Fruit fly (Drosophila melanogaster) whole organism, embryonic: Measurements from ENCODE around the gene CG17376.
A peak's percentile ranks its signal among the peaks of the same experiment; 100 is the strongest.

Source experiments
- CG10147 ChIP-seq: fragments of 200-800 bp; sonication (Bioruptor generic); optimal IDR thresholded peaks from 2 replicates; lab custom pipeline; 2019; ENCODE audit warnings: missing biosample characterization, mild to moderate bottlenecking, missing genetic modification characterization, moderate library complexity
- CG10366 ChIP-seq: fragments of 200-800 bp; sonication (Bioruptor generic); IDR thresholded peaks from 2 replicates; pipeline ENCODE4 v1.3.6; 2022; ENCODE audit warnings: missing biosample characterization, missing genetic modification characterization
- CG11247 ChIP-seq: fragments of 200-800 bp; sonication (Bioruptor generic); IDR thresholded peaks from 2 replicates; pipeline ENCODE4 v1.3.6; 2022; ENCODE audit warnings: missing biosample characterization, missing genetic modification characterization
- CG11456 ChIP-seq: fragments of 200-800 bp; sonication (Bioruptor generic); IDR thresholded peaks from 3 replicates; pipeline ENCODE4 v1.3.6; 2022; ENCODE audit warnings: missing biosample characterization, missing genetic modification characterization
- CG13123 ChIP-seq: fragments of 200-800 bp; sonication (Bioruptor generic); optimal IDR thresholded peaks from 2 replicates; lab custom pipeline; 2016; ENCODE audit warnings: missing biosample characterization, missing genetic modification characterization
- CG13287 ChIP-seq: fragments of 200-800 bp; sonication (Bioruptor generic); IDR thresholded peaks from 2 replicates; pipeline ENCODE4 v1.3.6; 2022; ENCODE audit warnings: missing biosample characterization, missing genetic modification characterization; ENCODE audit not compliant: partially characterized antibody
- CG14441 ChIP-seq: fragments of 200-800 bp; sonication (Bioruptor generic); IDR thresholded peaks from 2 replicates; pipeline ENCODE4 v1.3.6; 2022; ENCODE audit warnings: missing biosample characterization, missing genetic modification characterization
- CG18262 ChIP-seq: fragments of 200-800 bp; optimal IDR thresholded peaks from 3 replicates; lab custom pipeline; 2019; ENCODE audit warnings: missing biosample characterization, mild to moderate bottlenecking, missing genetic modification characterization, moderate library complexity
- CG2202 ChIP-seq: fragments of 200-800 bp; sonication (Bioruptor generic); optimal IDR thresholded peaks from 2 replicates; lab custom pipeline; 2018; ENCODE audit warnings: missing biosample characterization, mild to moderate bottlenecking, missing genetic modification characterization
- CG31441 ChIP-seq: fragments of 200-800 bp; sonication (Bioruptor generic); IDR thresholded peaks from 2 replicates; pipeline ENCODE4 v1.3.6; 2022; ENCODE audit warnings: missing biosample characterization, missing genetic modification characterization
- CG32767 ChIP-seq: fragments of 200-800 bp; sonication (Bioruptor generic); IDR thresholded peaks from 2 replicates; pipeline ENCODE4 v1.3.6; 2022; ENCODE audit warnings: missing biosample characterization, missing genetic modification characterization
- CG3281 ChIP-seq: fragments of 200-800 bp; sonication (Bioruptor generic); optimal IDR thresholded peaks from 3 replicates; lab custom pipeline; 2017; ENCODE audit warnings: missing biosample characterization, mild to moderate bottlenecking, missing genetic modification characterization
- CG33213 ChIP-seq: fragments of 200-800 bp; sonication (Bioruptor generic); optimal IDR thresholded peaks from 3 replicates; lab custom pipeline; 2016; ENCODE audit warnings: missing biosample characterization, missing genetic modification characterization
- CG34422 ChIP-seq: fragments of 200-800 bp; sonication (Bioruptor generic); IDR thresholded peaks from 3 replicates; pipeline ENCODE4 v1.3.6; 2022; ENCODE audit warnings: missing biosample characterization, missing genetic modification characterization
- CG4707 ChIP-seq: fragments of 200-800 bp; sonication (Bioruptor generic); optimal IDR thresholded peaks from 2 replicates; lab custom pipeline; 2018; ENCODE audit warnings: missing biosample characterization, mild to moderate bottlenecking, missing genetic modification characterization, moderate library complexity
- CG4854 ChIP-seq: fragments of 200-800 bp; sonication (Bioruptor generic); optimal IDR thresholded peaks from 2 replicates; lab custom pipeline; 2016; ENCODE audit warnings: missing biosample characterization, missing genetic modification characterization, inconsistent platforms
- CG6272 ChIP-seq: fragments of 200-800 bp; sonication (Bioruptor generic); IDR thresholded peaks from 2 replicates; pipeline ENCODE4 v1.3.6; 2022; ENCODE audit warnings: missing biosample characterization, missing genetic modification characterization
- CG6654 ChIP-seq: fragments of 200-800 bp; sonication (Bioruptor generic); optimal IDR thresholded peaks from 2 replicates; lab custom pipeline; 2017; ENCODE audit warnings: missing biosample characterization, mild to moderate bottlenecking, missing genetic modification characterization
- CG7271 ChIP-seq: fragments of 200-800 bp; sonication (Bioruptor generic); optimal IDR thresholded peaks from 2 replicates; lab custom pipeline; 2018; ENCODE audit warnings: missing biosample characterization, mild to moderate bottlenecking, missing genetic modification characterization, moderate library complexity
- CG7839 ChIP-seq: fragments of 200-800 bp; sonication (Bioruptor generic); optimal IDR thresholded peaks from 3 replicates; lab custom pipeline; 2018; ENCODE audit warnings: missing biosample characterization, mild to moderate bottlenecking, missing genetic modification characterization, moderate library complexity
- CG8388 ChIP-seq: fragments of 200-800 bp; sonication (Bioruptor generic); optimal IDR thresholded peaks from 2 replicates; lab custom pipeline; 2019; ENCODE audit warnings: missing biosample characterization, mild to moderate bottlenecking, missing genetic modification characterization, moderate library complexity
- CG9215 ChIP-seq: fragments of 200-800 bp; sonication (Bioruptor generic); IDR thresholded peaks from 2 replicates; pipeline ENCODE4 v1.3.6; 2022; ENCODE audit warnings: missing biosample characterization, missing genetic modification characterization
- CHES-1-like ChIP-seq: fragments of 200-800 bp; sonication (Bioruptor generic); optimal IDR thresholded peaks from 2 replicates; lab custom pipeline; 2016; ENCODE audit warnings: missing biosample characterization, missing genetic modification characterization
- Fer2 ChIP-seq: fragments of 200-800 bp; sonication (Bioruptor generic); optimal IDR thresholded peaks from 2 replicates; lab custom pipeline; 2018; ENCODE audit warnings: missing biosample characterization, mild to moderate bottlenecking, missing genetic modification characterization, moderate library complexity
- HmgD ChIP-seq: fragments of 200-800 bp; sonication (Bioruptor generic); optimal IDR thresholded peaks from 3 replicates; lab custom pipeline; 2016; ENCODE audit warnings: missing biosample characterization, missing genetic modification characterization
- Lim3 ChIP-seq: fragments of 200-800 bp; sonication (Bioruptor generic); IDR thresholded peaks from 2 replicates; pipeline ENCODE4 v1.3.6; 2022; ENCODE audit warnings: missing biosample characterization, missing genetic modification characterization
- NFAT ChIP-seq: fragments of 200-800 bp; sonication (Bioruptor generic); IDR thresholded peaks from 2 replicates; pipeline ENCODE4 v1.3.6; 2022; ENCODE audit warnings: missing biosample characterization, missing genetic modification characterization
- Nf-YA ChIP-seq: fragments of 200-800 bp; sonication (Bioruptor generic); IDR thresholded peaks from 2 replicates; pipeline ENCODE4 v1.3.6; 2022; ENCODE audit warnings: missing biosample characterization, missing genetic modification characterization
- NfI ChIP-seq: fragments of 200-800 bp; sonication (Bioruptor generic); optimal IDR thresholded peaks from 3 replicates; lab custom pipeline; 2018; ENCODE audit warnings: missing biosample characterization, mild to moderate bottlenecking, missing genetic modification characterization, moderate library complexity
- Scr ChIP-seq: fragments of 200-800 bp; sonication (Bioruptor generic); IDR thresholded peaks from 2 replicates; pipeline ENCODE4 v1.3.6; 2022; ENCODE audit warnings: missing biosample characterization, missing genetic modification characterization; ENCODE audit not compliant: partially characterized antibody
- Sin3A ChIP-seq: fragments of >200 bp; optimal IDR thresholded peaks from 2 replicates; lab custom pipeline; 2018
- amos ChIP-seq: fragments of 200-800 bp; sonication (Bioruptor generic); IDR thresholded peaks from 2 replicates; pipeline ENCODE4 v1.3.6; 2022; ENCODE audit warnings: missing biosample characterization, missing genetic modification characterization; ENCODE audit not compliant: partially characterized antibody
- chm ChIP-seq: fragments of 200-800 bp; sonication (Bioruptor generic); IDR thresholded peaks from 2 replicates; pipeline ENCODE4 v1.3.6; 2022; ENCODE audit warnings: missing biosample characterization, missing genetic modification characterization
- danr ChIP-seq: fragments of 200-800 bp; sonication (Bioruptor generic); IDR thresholded peaks from 2 replicates; pipeline ENCODE4 v1.3.6; 2022; ENCODE audit warnings: missing biosample characterization, missing genetic modification characterization
- emc ChIP-seq: fragments of 200-800 bp; sonication (Bioruptor generic); optimal IDR thresholded peaks from 2 replicates; lab custom pipeline; 2016; ENCODE audit warnings: missing biosample characterization, missing genetic modification characterization
- hkb ChIP-seq, 2 experiments: fragments of 200-800 bp in 1 of 2; fragments of >200 bp in 1 of 2; sonication (Bioruptor generic) in 1 of 2; IDR thresholded peaks in 1 of 2; optimal IDR thresholded peaks in 1 of 2; 2 replicates each; pipeline versions ENCODE4 v1.3.6 to Lab custom; 2017 to 2022; ENCODE audit warnings: missing biosample characterization in 1 of 2, missing genetic modification characterization in 1 of 2
- jumu ChIP-seq: fragments of 200-800 bp; sonication (Bioruptor generic); optimal IDR thresholded peaks from 3 replicates; lab custom pipeline; 2016; ENCODE audit warnings: missing biosample characterization, missing genetic modification characterization
- kay ChIP-seq: fragments of 200-800 bp; sonication (Bioruptor generic); optimal IDR thresholded peaks from 2 replicates; lab custom pipeline; 2016; ENCODE audit warnings: missing biosample characterization, missing genetic modification characterization
- klu ChIP-seq: fragments of 200-800 bp; sonication (Bioruptor generic); IDR thresholded peaks from 2 replicates; pipeline ENCODE4 v1.3.6; 2022; ENCODE audit warnings: missing biosample characterization, missing genetic modification characterization
- knrl ChIP-seq: fragments of 200-800 bp; sonication (Bioruptor generic); IDR thresholded peaks from 3 replicates; pipeline ENCODE4 v1.3.6; 2022; ENCODE audit warnings: missing biosample characterization, missing genetic modification characterization; ENCODE audit not compliant: partially characterized antibody
- mld ChIP-seq: fragments of 200-800 bp; sonication (Bioruptor generic); IDR thresholded peaks from 3 replicates; pipeline ENCODE4 v1.3.6; 2022; ENCODE audit warnings: missing biosample characterization, missing genetic modification characterization; ENCODE audit not compliant: partially characterized antibody
- pb ChIP-seq: fragments of 200-800 bp; sonication (Bioruptor generic); optimal IDR thresholded peaks from 3 replicates; lab custom pipeline; 2016; ENCODE audit warnings: missing biosample characterization, missing genetic modification characterization
- rib ChIP-seq: fragments of 200-800 bp; sonication (Bioruptor generic); IDR thresholded peaks from 2 replicates; pipeline ENCODE4 v1.3.6; 2022; ENCODE audit warnings: missing biosample characterization, missing genetic modification characterization
- row ChIP-seq: fragments of 200-800 bp; sonication (Bioruptor generic); IDR thresholded peaks from 3 replicates; pipeline ENCODE4 v1.3.6; 2022; ENCODE audit warnings: missing biosample characterization, missing genetic modification characterization
- sob ChIP-seq: fragments of 200-800 bp; sonication (Bioruptor generic); IDR thresholded peaks from 2 replicates; pipeline ENCODE4 v1.3.6; 2022; ENCODE audit warnings: missing biosample characterization, missing genetic modification characterization
- tll ChIP-seq, 2 experiments: fragments of 200-800 bp in 1 of 2; fragments of >200 bp in 1 of 2; sonication (Bioruptor generic) in 1 of 2; optimal IDR thresholded peaks; 2 replicates each; lab custom pipeline; 2017 to 2019; ENCODE audit warnings: missing biosample characterization in 2 of 2, missing genetic modification characterization in 2 of 2, mild to moderate bottlenecking in 1 of 2, moderate library complexity in 1 of 2
- toy ChIP-seq: fragments of 200-800 bp; sonication (Bioruptor generic); IDR thresholded peaks from 2 replicates; pipeline ENCODE4 v1.3.6; 2022; ENCODE audit warnings: missing biosample characterization, missing genetic modification characterization
- tx ChIP-seq: fragments of 200-800 bp; sonication (Bioruptor generic); optimal IDR thresholded peaks from 2 replicates; lab custom pipeline; 2016; ENCODE audit warnings: missing biosample characterization, missing genetic modification characterization

Gene CG17376

DNA sequence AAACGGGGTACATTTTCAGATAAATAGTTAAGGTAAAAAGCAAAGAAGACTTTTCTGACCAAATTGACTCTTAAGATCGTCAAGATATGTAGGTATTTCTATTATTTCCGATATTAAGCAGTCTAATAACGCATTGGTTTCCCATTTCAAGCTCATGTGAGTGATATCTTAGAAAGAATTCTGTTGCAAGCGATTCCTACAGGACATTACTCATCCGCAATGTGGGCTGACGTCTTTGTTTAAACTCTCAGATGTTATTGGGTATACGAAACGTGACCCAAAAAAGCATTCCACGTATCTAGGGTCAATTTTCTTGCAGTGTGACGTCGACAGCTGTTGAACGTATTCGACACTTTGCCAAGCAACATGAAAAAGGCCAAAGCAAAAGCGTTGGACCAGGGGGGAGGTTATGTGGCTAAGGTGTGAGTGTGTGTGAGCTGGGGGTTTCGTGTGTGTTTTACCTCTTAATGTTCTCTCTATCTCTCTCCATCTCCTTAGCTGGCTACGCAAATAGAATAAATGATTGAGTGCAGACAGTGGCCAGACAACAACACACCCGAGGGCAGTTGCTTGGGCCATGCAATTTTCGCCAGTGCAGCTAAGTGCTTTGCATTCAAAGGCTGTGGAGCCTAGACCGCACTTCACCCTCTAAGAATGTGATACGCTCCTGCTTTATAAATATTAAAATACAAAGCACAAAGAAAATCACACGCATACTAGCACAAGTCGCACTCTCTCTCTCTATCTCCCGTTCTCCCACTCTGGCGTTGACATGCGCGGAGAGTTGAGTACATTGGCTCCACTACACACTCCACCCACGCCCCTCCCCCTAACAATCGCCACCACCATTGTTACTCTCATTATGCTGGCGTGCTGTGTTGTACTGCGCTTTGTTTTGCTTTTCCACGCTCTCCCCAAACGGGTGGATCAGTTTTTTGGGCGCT lies 13.4 kb downstream of the CG17376 start (continued):
- TF ChIP-seq CG32767 (GFP tag; lab: Robert Waterston, UW): peak; percentile 77
- peak; percentile 98 for TF ChIP-seq CG18262 (tag; lab: Kevin White, UChicago)
- TF ChIP-seq NfI (GFP tag; lab: Kevin White, UChicago): peak; percentile 95
- TF ChIP-seq rib: peak; percentile 62
- peak; percentile 62 for TF ChIP-seq CG7271 (tag; lab: Kevin White, UChicago)
- no peak; the same call in 1 of the 2 replicates for TF ChIP-seq Scr (GFP tag; lab: Robert Waterston, UW)
- peak; percentile 94 for TF ChIP-seq emc (GFP tag; lab: Kevin White, UChicago)
- no peak for TF ChIP-seq Sin3A
- TF ChIP-seq jumu: peak; percentile 97
- peak; percentile 73 for TF ChIP-seq CG11247 (GFP tag; lab: Robert Waterston, UW)
- TF ChIP-seq kay (GFP tag; lab: Kevin White, UChicago): peak; percentile 91
- TF ChIP-seq CG10147 (GFP tag; lab: Kevin White, UChicago): peak; percentile 96
- no peak for TF ChIP-seq hkb (optimal IDR thresholded peaks at IDR 0.05; lab: Kevin White, UChicago)
- peak; percentile 81 for TF ChIP-seq hkb (GFP tag; IDR thresholded peaks at IDR 0.05; lab: Robert Waterston, UW)
- TF ChIP-seq tll (GFP tag; optimal IDR thresholded peaks at IDR 0.05; lab: Kevin White, UChicago): peak; percentile 11 to 70
- peak; percentile 64; the same call in 2 of the 3 replicates for TF ChIP-seq knrl (GFP tag; lab: Robert Waterston, UW)
- peak; percentile 96 for TF ChIP-seq pb
- peak; percentile 77 for TF ChIP-seq sob
- peak; percentile 45; the same call in 1 of the 2 replicates for TF ChIP-seq amos (GFP tag; lab: Robert Waterston, UW)
- TF ChIP-seq CG4854 (GFP tag; lab: Kevin White, UChicago): peak; percentile 92
- peak; percentile 92 for TF ChIP-seq CG9215 (GFP tag; lab: Robert Waterston, UW)
- peak; percentile 83 for TF ChIP-seq CG34422 (GFP tag; lab: Robert Waterston, UW)
- TF ChIP-seq HmgD: peak; percentile 91
- TF ChIP-seq CG13287 (GFP tag; lab: Robert Waterston, UW): peak; percentile 58
- peak; percentile 94 for TF ChIP-seq CG33213 (GFP tag; lab: Kevin White, UChicago)
- TF ChIP-seq Nf-YA (GFP tag; lab: Robert Waterston, UW): peak; percentile 56
- TF ChIP-seq CG8388 (GFP tag; lab: Kevin White, UChicago): peak; percentile 92
- peak; percentile 40; the same call in 1 of the 2 replicates for TF ChIP-seq chm (GFP tag; lab: Robert Waterston, UW)
- TF ChIP-seq mld (GFP tag; lab: Robert Waterston, UW): no peak
- peak; percentile 98 for TF ChIP-seq CG7839 (tag; lab: Kevin White, UChicago)
- peak; percentile 66 for TF ChIP-seq CG4707 (GFP tag; lab: Kevin White, UChicago)
- TF ChIP-seq CG6272 (GFP tag; lab: Robert Waterston, UW): peak; percentile 68
- peak; percentile 85 for TF ChIP-seq CG11456 (GFP tag; lab: Robert Waterston, UW)
- TF ChIP-seq CG31441 (GFP tag; lab: Robert Waterston, UW): peak; percentile 95
- peak; percentile 9; the same call in 1 of the 2 replicates for TF ChIP-seq toy
- peak; percentile 81 for TF ChIP-seq CG14441 (GFP tag; lab: Robert Waterston, UW)
- peak; percentile 93 for TF ChIP-seq klu (GFP tag; lab: Robert Waterston, UW)
- peak; percentile 80 for TF ChIP-seq CG10366 (GFP tag; lab: Robert Waterston, UW)
- TF ChIP-seq CG2202 (tag; lab: Kevin White, UChicago): peak; percentile 86
- peak; percentile 81 for TF ChIP-seq NFAT (GFP tag; lab: Robert Waterston, UW)
- peak; percentile 90 for TF ChIP-seq CG13123
- peak; percentile 89 for TF ChIP-seq Fer2 (tag; lab: Kevin White, UChicago)
- TF ChIP-seq Lim3: peak; percentile 69; the same call in 1 of the 2 replicates
- TF ChIP-seq danr: peak; percentile 90
- TF ChIP-seq row: peak; percentile 92
- TF ChIP-seq CG6654 (GFP tag; lab: Kevin White, UChicago): peak; percentile 87
- TF ChIP-seq tx (GFP tag; lab: Kevin White, UChicago): peak; percentile 97
- peak; percentile 98 for TF ChIP-seq CHES-1-like (GFP tag; lab: Kevin White, UChicago)
- TF ChIP-seq CG3281 (GFP tag; lab: Kevin White, UChicago): peak; percentile 97
